Fruit fly (Drosophila melanogaster): ENCODE results near the gene Glut1.

The Glut1 gene

dm6 chr3L:872389-872972 lies 41.4 kb upstream of the Glut1 start (continued):
- TF ChIP-seq acj6 (GFP tag; optimal IDR thresholded peaks at IDR 0.05) = peak; percentile 51
- TF ChIP-seq Eip93F (GFP tag; optimal IDR thresholded peaks at IDR 0.05) = no peak
- peak; percentile 40 for TF ChIP-seq topi (GFP tag; optimal IDR thresholded peaks at IDR 0.05)
- TF ChIP-seq CG1621 (tag; optimal IDR thresholded peaks at IDR 0.05) = no peak
- TF ChIP-seq Eip78C (GFP tag) = peak; percentile 79
- peak in 1 of 2 experiments; percentile 22 for TF ChIP-seq salr (GFP tag; optimal IDR thresholded peaks at IDR 0.05)
- peak; percentile 52 for TF ChIP-seq cyc (GFP tag; optimal IDR thresholded peaks at IDR 0.05)
- no peak for TF ChIP-seq CG15336 (GFP tag; IDR thresholded peaks at IDR 0.05)
- peak; percentile 45 for TF ChIP-seq Hr4 (GFP tag; optimal IDR thresholded peaks at IDR 0.05)
- no peak for TF ChIP-seq CG11294 (GFP tag; IDR thresholded peaks at IDR 0.05)
- no peak for TF ChIP-seq spab (GFP tag; optimal IDR thresholded peaks at IDR 0.05)
- TF ChIP-seq CG10669 (GFP tag; optimal IDR thresholded peaks at IDR 0.05) = peak; percentile 21
- peak; percentile 32; the same call in 1 of the 2 replicates for TF ChIP-seq Gug (GFP tag; IDR thresholded peaks at IDR 0.05)
- no peak for TF ChIP-seq CG11902 (GFP tag; optimal IDR thresholded peaks at IDR 0.05)
- peak; percentile 59; the same call in 2 of the 3 replicates for TF ChIP-seq eg (GFP tag; IDR thresholded peaks at IDR 0.05)
- peak; percentile 56 for TF ChIP-seq CG34406 (GFP tag; optimal IDR thresholded peaks at IDR 0.05)
- peak; percentile 68 for TF ChIP-seq Hr39 (GFP tag; optimal IDR thresholded peaks at IDR 0.05)
- no peak for TF ChIP-seq Hr38 (GFP tag; optimal IDR thresholded peaks at IDR 0.05)
- no peak for TF ChIP-seq CG16779 (tag; optimal IDR thresholded peaks at IDR 0.05)
- no peak for TF ChIP-seq Blimp-1 (GFP tag; optimal IDR thresholded peaks at IDR 0.05)
- TF ChIP-seq Sox15 (GFP tag; optimal IDR thresholded peaks at IDR 0.05) = peak; percentile 40
- TF ChIP-seq Smox (GFP tag; optimal IDR thresholded peaks at IDR 0.05) = peak; percentile 40
- peak; percentile 62 for TF ChIP-seq lz (GFP tag; optimal IDR thresholded peaks at IDR 0.05)
- TF ChIP-seq CG10631 (GFP tag; optimal IDR thresholded peaks at IDR 0.05) = peak; percentile 62
- peak; percentile 54 for TF ChIP-seq CG3919 (GFP tag; optimal IDR thresholded peaks at IDR 0.05)
- peak; percentile 76 for TF ChIP-seq esn (GFP tag; optimal IDR thresholded peaks at IDR 0.05)
- TF ChIP-seq CG8632 (GFP tag; optimal IDR thresholded peaks at IDR 0.05) = no peak
- TF ChIP-seq Sox14 (GFP tag; optimal IDR thresholded peaks at IDR 0.05) = peak; percentile 73
- peak; percentile 44 for TF ChIP-seq pdm3 (GFP tag; optimal IDR thresholded peaks at IDR 0.05)
- TF ChIP-seq Met (GFP tag; optimal IDR thresholded peaks at IDR 0.05) = peak; percentile 50
- peak; percentile 45; the same call in 1 of the 3 replicates for TF ChIP-seq CG6163 (GFP tag; IDR thresholded peaks at IDR 0.05)
- TF ChIP-seq Eip75B (GFP tag; optimal IDR thresholded peaks at IDR 0.05) = peak; percentile 40
- peak; percentile 42 for TF ChIP-seq Ets21C (GFP tag; optimal IDR thresholded peaks at IDR 0.05)
- no peak for TF ChIP-seq CG6276 (GFP tag; optimal IDR thresholded peaks at IDR 0.05)
- TF ChIP-seq CG32006 (GFP tag; optimal IDR thresholded peaks at IDR 0.05) = peak; percentile 59
- peak; percentile 22 for TF ChIP-seq Ets96B (tag; optimal IDR thresholded peaks at IDR 0.05)

DNA sequence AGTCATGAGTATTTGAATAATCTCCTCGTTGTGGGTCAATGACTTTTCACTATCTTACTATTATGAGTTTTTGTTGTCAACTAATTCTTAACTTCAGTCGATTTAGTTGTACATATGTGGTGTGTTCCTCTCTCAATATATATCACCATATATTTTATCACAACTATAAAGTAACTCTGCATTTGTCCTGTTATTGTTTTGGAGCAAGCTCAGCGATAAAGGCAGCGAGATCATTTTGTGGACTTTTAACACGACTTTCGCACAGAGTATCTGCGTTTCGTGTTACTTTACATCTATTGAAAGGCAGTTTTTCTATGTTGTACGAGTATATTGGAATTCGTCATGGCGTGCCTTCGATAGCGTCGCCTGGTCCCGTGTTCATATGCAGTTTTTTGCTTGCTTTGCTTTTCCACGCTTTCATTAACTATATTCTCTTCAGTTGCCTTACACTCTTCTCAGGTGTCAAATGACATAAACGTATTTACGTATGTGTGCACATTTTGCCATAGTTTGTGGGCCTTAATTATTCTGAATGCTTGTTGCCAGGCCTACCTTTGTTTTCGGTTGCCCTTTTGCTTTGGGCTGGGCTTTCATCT lies 38.4 kb upstream of the Glut1 start:
- no peak for TF ChIP-seq CG6854 (GFP tag; optimal IDR thresholded peaks at IDR 0.05)
- TF ChIP-seq Eip75B (GFP tag; optimal IDR thresholded peaks at IDR 0.05) = no peak
- peak; percentile 18; the same call in 1 of the 2 replicates for TF ChIP-seq CG15336 (GFP tag; IDR thresholded peaks at IDR 0.05)
- no peak for TF ChIP-seq CG10631 (GFP tag; optimal IDR thresholded peaks at IDR 0.05)
- peak; percentile 35 for TF ChIP-seq CG6276 (GFP tag; optimal IDR thresholded peaks at IDR 0.05)
- TF ChIP-seq Hr4 (GFP tag; optimal IDR thresholded peaks at IDR 0.05) = peak; percentile 34
- peak; percentile 11 for TF ChIP-seq achi (GFP tag; optimal IDR thresholded peaks at IDR 0.05)
- TF ChIP-seq CG9139 (GFP tag; optimal IDR thresholded peaks at IDR 0.05) = no peak
- no peak for TF ChIP-seq ss (GFP tag; optimal IDR thresholded peaks at IDR 0.05)
- no peak for TF ChIP-seq CG8119 (GFP tag; IDR thresholded peaks at IDR 0.05)
- TF ChIP-seq fkh (GFP tag; optimal IDR thresholded peaks at IDR 0.05) = no peak
- no peak for TF ChIP-seq CG6808 (GFP tag; optimal IDR thresholded peaks at IDR 0.05)
- no peak for TF ChIP-seq dac (GFP tag; optimal IDR thresholded peaks at IDR 0.05)
- TF ChIP-seq pdm3 (GFP tag; optimal IDR thresholded peaks at IDR 0.05) = no peak
- TF ChIP-seq CG11294 (GFP tag; IDR thresholded peaks at IDR 0.05) = no peak
- TF ChIP-seq CG3032 (tag; optimal IDR thresholded peaks at IDR 0.05) = no peak
- no peak for TF ChIP-seq net (GFP tag; optimal IDR thresholded peaks at IDR 0.05)
- no peak for TF ChIP-seq Hr39 (GFP tag; optimal IDR thresholded peaks at IDR 0.05)
- TF ChIP-seq Ets21C (GFP tag; optimal IDR thresholded peaks at IDR 0.05) = no peak
- peak; percentile 4 for TF ChIP-seq Eip78C (GFP tag)
- TF ChIP-seq CG32006 (GFP tag; optimal IDR thresholded peaks at IDR 0.05) = peak; percentile 54
- TF ChIP-seq eg (GFP tag; IDR thresholded peaks at IDR 0.05) = no peak
- no peak for TF ChIP-seq Eip93F (GFP tag; optimal IDR thresholded peaks at IDR 0.05)
- TF ChIP-seq CG8632 (GFP tag; optimal IDR thresholded peaks at IDR 0.05) = no peak
- no peak for TF ChIP-seq topi (GFP tag; optimal IDR thresholded peaks at IDR 0.05)
- TF ChIP-seq fd59A (GFP tag; optimal IDR thresholded peaks at IDR 0.05) = no peak
- TF ChIP-seq CG3919 (GFP tag; optimal IDR thresholded peaks at IDR 0.05) = no peak
- TF ChIP-seq CG6792 (GFP tag; optimal IDR thresholded peaks at IDR 0.05) = no peak
- TF ChIP-seq Met (GFP tag; optimal IDR thresholded peaks at IDR 0.05) = no peak

All from whole organism, prepupa.